Worm (Caenorhabditis elegans) whole organism, L4/young adult: ENCODE measurements around the gene fbxb-92.

ENCODE experiments used
- dao-5 ChIP-seq: sonication (generic microtip); optimal IDR thresholded peaks from 2 replicates; lab custom pipeline; 2016; ENCODE audit warnings: missing genotype, missing genetic modification characterization, moderate library complexity, missing compliant biosample characterization
- him-1 ChIP-seq: sonication (generic microtip); optimal IDR thresholded peaks from 2 replicates; lab custom pipeline; 2016; ENCODE audit warnings: missing genotype, missing genetic modification reagents, missing genetic modification characterization, missing compliant biosample characterization

- TF ChIP-seq dao-5 (tag; lab: Kevin White, UChicago): no peak
- TF ChIP-seq him-1 (tag; lab: Kevin White, UChicago): no peak
Measured at ce11 chrII:3739647-3740046, 7.7 kb downstream of the fbxb-92 start, which contains the start of gene F12E12.2.
